Worm (Caenorhabditis elegans): ENCODE data around the gene srg-37.

DNA sequence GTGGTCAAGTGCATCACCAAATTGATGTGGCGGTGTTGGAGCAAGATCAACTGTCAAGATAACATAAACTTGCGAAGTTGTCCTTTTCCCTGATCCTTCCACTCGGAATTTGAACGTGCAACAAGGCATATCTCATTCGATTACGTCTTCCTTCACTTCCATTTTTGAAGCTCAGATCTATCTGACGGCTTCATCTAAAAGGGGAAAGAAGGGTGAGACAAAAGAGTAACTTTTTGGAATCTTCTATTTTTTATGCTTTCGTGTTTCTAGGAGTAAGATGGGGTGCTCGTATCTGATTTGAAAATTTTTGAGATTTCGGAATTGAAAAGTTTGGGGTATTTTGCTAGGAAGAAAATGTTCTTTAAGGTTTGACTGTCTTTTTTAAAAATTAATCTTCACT, 32.3 kb upstream of the srg-37 start:
- TF ChIP-seq lag-1 (GFP tag; IDR thresholded peaks at IDR 0.05) (no peak), unc-62 (GFP tag; optimal IDR thresholded peaks at IDR 0.05) (no peak), let-526 (GFP tag; IDR thresholded peaks at IDR 0.05) (no peak)

Measured in whole organism, young adult.